Worm (Caenorhabditis elegans) whole organism, L1 larva: ENCODE results near the gene srx-36.
A peak's percentile ranks its signal among the peaks of the same experiment; 100 is the strongest.

Experiments used
- C16A3.4 ChIP-seq: fragments of 150-350 bp; optimal IDR thresholded peaks from 2 replicates; lab custom pipeline; 2014; ENCODE audit warnings: missing biosample characterization, missing genetic modification characterization
- aha-1 ChIP-seq: fragments of 150-350 bp; optimal IDR thresholded peaks from 2 replicates; lab custom pipeline; 2014; ENCODE audit warnings: missing biosample characterization, missing genetic modification characterization
- alr-1 ChIP-seq: fragments of 200-800 bp; sonication (Bioruptor generic); optimal IDR thresholded peaks from 2 replicates; lab custom pipeline; 2018; ENCODE audit warnings: borderline replicate concordance, mild to moderate bottlenecking, missing genetic modification characterization, missing compliant biosample characterization
- ama-1 ChIP-seq: fragments of 150-350 bp; optimal IDR thresholded peaks from 2 replicates; lab custom pipeline; 2014
- blmp-1 ChIP-seq: fragments of 150-350 bp; optimal IDR thresholded peaks from 2 replicates; lab custom pipeline; 2014; ENCODE audit warnings: missing biosample characterization, missing genetic modification characterization
- ceh-63 ChIP-seq: fragments of 200-800 bp; sonication (Bioruptor generic); optimal IDR thresholded peaks from 2 replicates; lab custom pipeline; 2018; ENCODE audit warnings: mild to moderate bottlenecking, missing genetic modification characterization, missing compliant biosample characterization
- ceh-8 ChIP-seq: fragments of 200-800 bp; sonication (Bioruptor generic); optimal IDR thresholded peaks from 2 replicates; lab custom pipeline; 2018; ENCODE audit warnings: mild to moderate bottlenecking, missing genetic modification characterization, moderate library complexity, missing compliant biosample characterization
- ceh-82 ChIP-seq, 3 experiments: fragments of 150-350 bp in 1 of 3; sonication (generic microtip) in 2 of 3; optimal IDR thresholded peaks; 2 replicates each; lab custom pipeline; 2014 to 2017; ENCODE audit warnings: missing biosample characterization in 3 of 3, missing genetic modification characterization in 3 of 3
- ceh-88 ChIP-seq: fragments of 200-800 bp; sonication (Bioruptor generic); IDR thresholded peaks from 2 replicates; pipeline ENCODE4 v1.3.6; 2022; ENCODE audit warnings: missing genetic modification characterization, missing compliant biosample characterization
- ces-1 ChIP-seq: fragments of 150-350 bp; optimal IDR thresholded peaks from 2 replicates; lab custom pipeline; 2014; ENCODE audit warnings: missing biosample characterization, missing genetic modification reagents, missing genetic modification characterization
- dpl-1 ChIP-seq, 3 experiments: fragments of 150-350 bp in 2 of 3; sonication (generic microtip) in 1 of 3; optimal IDR thresholded peaks; 2 replicates each; lab custom pipeline; 2014 to 2017; ENCODE audit warnings: missing biosample characterization in 3 of 3, missing genetic modification characterization in 3 of 3, missing genetic modification reagents in 3 of 3
- dsc-1 ChIP-seq: sonication (generic microtip); optimal IDR thresholded peaks from 2 replicates; lab custom pipeline; 2016; ENCODE audit warnings: mild to moderate bottlenecking, missing genetic modification characterization, missing compliant biosample characterization
- elt-3 ChIP-seq, 6 experiments: fragments of 150-350 bp in 1 of 6; sonication (generic microtip); optimal IDR thresholded peaks; 2 replicates each; lab custom pipeline; 2017 to 2018; ENCODE audit warnings: missing biosample characterization in 6 of 6, missing genetic modification characterization in 6 of 6, inconsistent platforms in 1 of 6
- ets-5 ChIP-seq: fragments of 200-800 bp; sonication (Bioruptor generic); IDR thresholded peaks from 2 replicates; pipeline ENCODE4 v1.3.6; 2022; ENCODE audit warnings: missing genetic modification characterization, missing compliant biosample characterization
- fkh-10 ChIP-seq: sonication (generic microtip); optimal IDR thresholded peaks from 2 replicates; lab custom pipeline; 2017; ENCODE audit warnings: missing biosample characterization, missing genetic modification reagents, missing genetic modification characterization
- fkh-4 ChIP-seq: sonication (generic microtip); optimal IDR thresholded peaks from 2 replicates; lab custom pipeline; 2016; ENCODE audit warnings: missing compliant biosample characterization, missing genetic modification characterization, borderline replicate concordance
- fkh-8 ChIP-seq: sonication (generic microtip); optimal IDR thresholded peaks from 2 replicates; lab custom pipeline; 2016; ENCODE audit warnings: mild to moderate bottlenecking, missing genetic modification characterization, missing compliant biosample characterization
- grh-1 ChIP-seq: fragments of 200-800 bp; sonication (Bioruptor generic); IDR thresholded peaks from 2 replicates; pipeline ENCODE4 v1.3.6; 2022; ENCODE audit warnings: missing genetic modification reagents, missing genetic modification characterization, missing compliant biosample characterization
- hlh-17 ChIP-seq: fragments of 200-800 bp; sonication (Bioruptor generic); optimal IDR thresholded peaks from 2 replicates; lab custom pipeline; 2018; ENCODE audit warnings: missing genetic modification characterization, mild to moderate bottlenecking, missing compliant biosample characterization, moderate library complexity, borderline replicate concordance
- hlh-4 ChIP-seq: sonication (generic microtip); optimal IDR thresholded peaks from 2 replicates; lab custom pipeline; 2016; ENCODE audit warnings: mild to moderate bottlenecking, missing genetic modification characterization, missing compliant biosample characterization
- isw-1 ChIP-seq: fragments of 200-800 bp; sonication (Bioruptor generic); IDR thresholded peaks from 2 replicates; pipeline ENCODE4 v1.3.6; 2022; ENCODE audit warnings: missing genetic modification characterization, missing compliant biosample characterization
- jun-1 ChIP-seq: fragments of 150-350 bp; optimal IDR thresholded peaks from 2 replicates; lab custom pipeline; 2014; ENCODE audit warnings: missing biosample characterization, missing genetic modification reagents, missing genetic modification characterization
- lin-14 ChIP-seq: fragments of 200-800 bp; sonication (Bioruptor generic); optimal IDR thresholded peaks from 2 replicates; lab custom pipeline; 2018; ENCODE audit warnings: mild to moderate bottlenecking, missing genetic modification characterization, moderate library complexity, missing compliant biosample characterization
- lin-15B ChIP-seq: fragments of 150-350 bp; sonication (generic microtip); optimal IDR thresholded peaks from 3 replicates; lab custom pipeline; 2014; ENCODE audit warnings: missing biosample characterization, missing genetic modification characterization
- lin-39 ChIP-seq: fragments of 150-350 bp; optimal IDR thresholded peaks from 2 replicates; lab custom pipeline; 2014; ENCODE audit warnings: missing biosample characterization, missing genetic modification reagents, missing genetic modification characterization
- mdl-1 ChIP-seq, 2 experiments: fragments of 150-350 bp; optimal IDR thresholded peaks; 2 replicates each; lab custom pipeline; 2014 to 2017; ENCODE audit warnings: missing biosample characterization in 2 of 2, missing genetic modification characterization in 2 of 2, inconsistent platforms in 1 of 2
- mef-2 ChIP-seq: fragments of 150-350 bp; optimal IDR thresholded peaks from 2 replicates; lab custom pipeline; 2014; ENCODE audit warnings: missing biosample characterization, missing genetic modification characterization
- mep-1 ChIP-seq: fragments of 150-350 bp; optimal IDR thresholded peaks from 2 replicates; lab custom pipeline; 2014; ENCODE audit warnings: missing biosample characterization, missing genetic modification characterization
- nhr-12 ChIP-seq: sonication (generic microtip); optimal IDR thresholded peaks from 2 replicates; lab custom pipeline; 2017; ENCODE audit warnings: missing biosample characterization, missing genetic modification characterization
- nhr-19 ChIP-seq: fragments of 200-800 bp; sonication (Bioruptor generic); conservative IDR thresholded peaks from 2 replicates; pipeline ENCODE4 v1.3.6; 2022; ENCODE audit warnings: missing genetic modification characterization, missing compliant biosample characterization
- nhr-20 ChIP-seq: sonication (generic microtip); optimal IDR thresholded peaks from 2 replicates; lab custom pipeline; 2016; ENCODE audit warnings: mild to moderate bottlenecking, missing genetic modification characterization, missing compliant biosample characterization
- nhr-237 ChIP-seq: fragments of 150-350 bp; optimal IDR thresholded peaks from 2 replicates; lab custom pipeline; 2014; ENCODE audit warnings: missing biosample characterization, missing genetic modification characterization
- nhr-28 ChIP-seq: fragments of 150-350 bp; optimal IDR thresholded peaks from 2 replicates; lab custom pipeline; 2014; ENCODE audit warnings: missing biosample characterization, missing genetic modification characterization
- nhr-47 ChIP-seq: sonication (generic microtip); optimal IDR thresholded peaks from 2 replicates; lab custom pipeline; 2016; ENCODE audit warnings: mild to moderate bottlenecking, missing genetic modification characterization, moderate library complexity, missing compliant biosample characterization
- nhr-71 ChIP-seq: sonication (generic microtip); optimal IDR thresholded peaks from 2 replicates; lab custom pipeline; 2016; ENCODE audit warnings: mild to moderate bottlenecking, missing genetic modification characterization, moderate library complexity, missing compliant biosample characterization
- nhr-76 ChIP-seq: sonication (generic microtip); optimal IDR thresholded peaks from 2 replicates; lab custom pipeline; 2017; ENCODE audit warnings: missing biosample characterization, missing genetic modification characterization
- nhr-90 ChIP-seq: sonication (generic microtip); optimal IDR thresholded peaks from 2 replicates; lab custom pipeline; 2016; ENCODE audit warnings: mild to moderate bottlenecking, missing genetic modification characterization, missing compliant biosample characterization; ENCODE audit not compliant: poor library complexity
- pag-3 ChIP-seq: sonication (generic microtip); optimal IDR thresholded peaks from 2 replicates; lab custom pipeline; 2017; ENCODE audit warnings: missing genetic modification characterization, mild to moderate bottlenecking, missing compliant biosample characterization, antibody characterized with exemption, borderline replicate concordance; ENCODE audit not compliant: insufficient read depth
- rnt-1 ChIP-seq: sonication (generic microtip); optimal IDR thresholded peaks from 2 replicates; lab custom pipeline; 2016; ENCODE audit warnings: mild to moderate bottlenecking, missing genetic modification characterization, moderate library complexity, missing compliant biosample characterization
- snu-23 ChIP-seq: sonication (generic microtip); optimal IDR thresholded peaks from 2 replicates; lab custom pipeline; 2016; ENCODE audit warnings: missing genetic modification characterization, missing compliant biosample characterization
- sox-4 ChIP-seq: sonication (generic microtip); optimal IDR thresholded peaks from 2 replicates; lab custom pipeline; 2016; ENCODE audit warnings: missing genetic modification characterization, missing compliant biosample characterization
- sptf-1 ChIP-seq: fragments of 150-350 bp; optimal IDR thresholded peaks from 2 replicates; lab custom pipeline; 2014; ENCODE audit warnings: missing biosample characterization, missing genetic modification characterization
- sup-37 ChIP-seq: fragments of 200-800 bp; sonication (Bioruptor generic); optimal IDR thresholded peaks from 2 replicates; lab custom pipeline; 2018; ENCODE audit warnings: mild to moderate bottlenecking, missing genetic modification characterization, missing compliant biosample characterization
- swsn-7 ChIP-seq: sonication (generic microtip); optimal IDR thresholded peaks from 2 replicates; lab custom pipeline; 2016; ENCODE audit warnings: missing genetic modification characterization, missing compliant biosample characterization
- tbx-2 ChIP-seq: sonication (generic microtip); optimal IDR thresholded peaks from 2 replicates; lab custom pipeline; 2016; ENCODE audit warnings: missing genetic modification characterization, missing compliant biosample characterization
- tlp-1 ChIP-seq: fragments of 150-350 bp; optimal IDR thresholded peaks from 2 replicates; lab custom pipeline; 2014; ENCODE audit warnings: missing biosample characterization, missing genetic modification characterization
- unc-30 ChIP-seq: sonication (generic microtip); optimal IDR thresholded peaks from 2 replicates; lab custom pipeline; 2017; ENCODE audit warnings: missing biosample characterization, missing genetic modification characterization
- unc-62 ChIP-seq: fragments of 150-350 bp; optimal IDR thresholded peaks from 2 replicates; lab custom pipeline; 2014; ENCODE audit warnings: missing biosample characterization, missing genetic modification reagents, missing genetic modification characterization
- unc-98 ChIP-seq: fragments of 200-800 bp; sonication (Bioruptor generic); IDR thresholded peaks from 2 replicates; pipeline ENCODE4 v1.3.6; 2022; ENCODE audit warnings: missing genetic modification characterization, missing compliant biosample characterization
- xbp-1 ChIP-seq: sonication (generic microtip); optimal IDR thresholded peaks from 2 replicates; lab custom pipeline; 2016; ENCODE audit warnings: missing genetic modification characterization, missing compliant biosample characterization
- ztf-11 ChIP-seq, 2 experiments: sonication (generic microtip); optimal IDR thresholded peaks; 2 replicates each; lab custom pipeline; 2016 to 2017; ENCODE audit warnings: missing genetic modification characterization in 2 of 2, missing biosample characterization in 1 of 2, missing compliant biosample characterization in 1 of 2
- ztf-4 ChIP-seq: fragments of 150-350 bp; optimal IDR thresholded peaks from 2 replicates; lab custom pipeline; 2014; ENCODE audit warnings: missing biosample characterization, missing genetic modification characterization

Gene srx-36

DNA sequence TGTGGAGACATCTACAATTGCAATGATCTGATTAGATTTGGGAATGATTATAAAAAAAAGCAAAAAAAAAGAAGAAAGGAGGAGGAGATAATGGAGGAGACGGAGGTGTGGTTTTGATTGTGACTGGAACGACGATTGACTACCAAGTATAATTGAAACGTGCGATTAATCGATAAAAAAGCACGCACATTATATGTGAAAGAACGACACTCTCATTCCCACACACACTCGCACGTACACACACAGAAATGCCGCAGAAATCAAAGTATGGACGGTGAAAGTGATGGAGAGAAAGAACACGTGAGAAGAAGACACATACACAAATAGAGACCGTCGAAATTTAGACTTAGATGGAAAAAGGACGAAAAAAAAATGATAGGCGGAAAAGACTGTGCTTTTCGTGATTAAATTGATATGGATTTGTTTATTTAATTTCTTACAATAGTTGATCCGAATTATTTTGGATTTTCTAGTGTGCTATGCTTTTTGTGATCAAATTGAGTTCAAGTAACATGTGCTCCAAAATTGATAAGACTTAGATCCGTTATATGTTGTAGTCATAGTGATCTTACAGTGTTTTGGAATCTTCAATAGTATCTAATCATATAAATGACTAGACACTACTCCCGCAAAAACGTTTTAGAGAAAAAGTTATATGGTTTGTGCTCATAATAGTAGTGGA, 37.0 kb downstream of the srx-36 start, which contains the start of gene nhr-135:
Gene nhr-135, minus strand, starts transcription at position 51 of the 682 bp plus-strand sequence.
- TF ChIP-seq nhr-237 (tag; lab: Kevin White, UChicago): no peak
- TF ChIP-seq unc-62 (GFP tag; lab: Kevin White, UChicago): no peak
- TF ChIP-seq nhr-47 (tag; lab: Kevin White, UChicago): peak; percentile 27
- peak; percentile 93 for TF ChIP-seq nhr-20 (tag; lab: Kevin White, UChicago)
- TF ChIP-seq fkh-10 (GFP tag; lab: Kevin White, UChicago): no peak
- no peak for TF ChIP-seq nhr-28 (tag; lab: Kevin White, UChicago)
- TF ChIP-seq fkh-4 (tag; lab: Kevin White, UChicago): no peak
- peak; percentile 25 for TF ChIP-seq nhr-19 (GFP tag; lab: Robert Waterston, UW)
- peak; percentile 83 for TF ChIP-seq lin-14 (GFP tag; lab: Kevin White, UChicago)
- peak; percentile 66 for TF ChIP-seq nhr-71
- TF ChIP-seq aha-1 (tag; lab: Kevin White, UChicago): no peak
- no peak for TF ChIP-seq hlh-4 (tag; lab: Kevin White, UChicago)
- TF ChIP-seq mdl-1 (tag; optimal IDR thresholded peaks at IDR 0.05; lab: Kevin White, UChicago): peak in 1 of 2 experiments; percentile 89
- no peak for TF ChIP-seq swsn-7 (tag; lab: Kevin White, UChicago)
- TF ChIP-seq nhr-90: peak; percentile 60
- peak; percentile 6 for TF ChIP-seq C16A3.4
- TF ChIP-seq ztf-4 (tag; lab: Kevin White, UChicago): no peak
- TF ChIP-seq elt-3 (tag; optimal IDR thresholded peaks at IDR 0.05; lab: Kevin White, UChicago): peak in 4 of 6 experiments; percentile 12 to 69 (median 49)
- no peak for TF ChIP-seq ceh-63 (GFP tag; lab: Kevin White, UChicago)
- TF ChIP-seq tlp-1: no peak
- TF ChIP-seq lin-15B (tag; lab: Kevin White, UChicago): no peak
- TF ChIP-seq snu-23 (GFP tag; lab: Kevin White, UChicago): peak; percentile 70
- TF ChIP-seq unc-30 (tag; lab: Kevin White, UChicago): no peak
- TF ChIP-seq alr-1 (tag; lab: Kevin White, UChicago): no peak
- no peak for TF ChIP-seq lin-39 (tag; lab: Kevin White, UChicago)
- TF ChIP-seq ceh-82 (tag; optimal IDR thresholded peaks at IDR 0.05; lab: Kevin White, UChicago): no peak
- no peak for TF ChIP-seq fkh-8
- no peak for TF ChIP-seq xbp-1 (tag; lab: Kevin White, UChicago)
- TF ChIP-seq pag-3 (tag; lab: Kevin White, UChicago): no peak
- TF ChIP-seq ces-1 (GFP tag; lab: Kevin White, UChicago): no peak
- peak; percentile 99 for TF ChIP-seq blmp-1 (tag; lab: Kevin White, UChicago)
- no peak for TF ChIP-seq ets-5 (GFP tag; lab: Robert Waterston, UW)
- TF ChIP-seq ztf-11 (tag; optimal IDR thresholded peaks at IDR 0.05; lab: Kevin White, UChicago): no peak
- no peak for TF ChIP-seq sox-4 (tag; lab: Kevin White, UChicago)
- TF ChIP-seq rnt-1: no peak
- TF ChIP-seq nhr-12 (tag; lab: Kevin White, UChicago): no peak
- TF ChIP-seq dpl-1 (GFP tag; optimal IDR thresholded peaks at IDR 0.05; lab: Kevin White, UChicago): peak in 2 of 3 experiments; percentile 28 to 32
- peak; percentile 58 for TF ChIP-seq mep-1 (tag; lab: Kevin White, UChicago)
- no peak for TF ChIP-seq sptf-1 (tag; lab: Kevin White, UChicago)
- no peak for TF ChIP-seq ceh-88 (GFP tag; lab: Robert Waterston, UW)
- TF ChIP-seq jun-1 (tag; lab: Kevin White, UChicago): no peak
- peak; percentile 40 for TF ChIP-seq tbx-2
- no peak for TF ChIP-seq dsc-1
- TF ChIP-seq isw-1 (GFP tag; lab: Robert Waterston, UW): no peak
- no peak for TF ChIP-seq unc-98 (GFP tag; lab: Robert Waterston, UW)
- no peak for TF ChIP-seq sup-37 (GFP tag; lab: Kevin White, UChicago)
- no peak for TF ChIP-seq grh-1 (GFP tag; lab: Robert Waterston, UW)
- no peak for TF ChIP-seq ceh-8
- no peak for TF ChIP-seq ama-1 (lab: Kevin White, UChicago)
- TF ChIP-seq mef-2: no peak
- TF ChIP-seq nhr-76: no peak
- TF ChIP-seq hlh-17 (GFP tag; lab: Kevin White, UChicago): no peak
